Worm (Caenorhabditis elegans) whole organism, young adult: ENCODE measurements around the gene ZK637.15.

Experiments
- B0035.1 ChIP-seq: sonication (generic microtip); optimal IDR thresholded peaks from 2 replicates; lab custom pipeline; 2016; ENCODE audit warnings: missing genetic modification characterization, mild to moderate bottlenecking, missing compliant biosample characterization, missing genotype, missing genetic modification reagents
- B0261.1 ChIP-seq: sonication (generic microtip); optimal IDR thresholded peaks from 2 replicates; lab custom pipeline; 2016; ENCODE audit warnings: mild to moderate bottlenecking, missing genetic modification characterization, moderate library complexity, missing compliant biosample characterization
- B0336.3 ChIP-seq: fragments of 200-800 bp; sonication (Bioruptor generic); IDR thresholded peaks from 2 replicates; pipeline ENCODE4 v1.3.6; 2022; ENCODE audit warnings: missing genetic modification characterization, missing compliant biosample characterization
- C06A6.2 ChIP-seq: fragments of 200-800 bp; sonication (Bioruptor generic); conservative IDR thresholded peaks from 2 replicates; pipeline ENCODE4 v1.3.6; 2022; ENCODE audit warnings: missing genetic modification characterization, missing compliant biosample characterization
- F22D6.2 ChIP-seq: sonication (generic microtip); optimal IDR thresholded peaks from 2 replicates; lab custom pipeline; 2016; ENCODE audit warnings: mild to moderate bottlenecking, missing genetic modification characterization, missing compliant biosample characterization
- F33H1.4 ChIP-seq: fragments of 200-800 bp; sonication (Bioruptor generic); IDR thresholded peaks from 2 replicates; pipeline ENCODE4 v1.3.6; 2022; ENCODE audit warnings: missing genetic modification reagents, missing genetic modification characterization, missing compliant biosample characterization
- F37B4.10 ChIP-seq: fragments of 200-800 bp; sonication (Bioruptor generic); IDR thresholded peaks from 2 replicates; pipeline ENCODE4 v1.3.6; 2022; ENCODE audit warnings: missing genetic modification characterization, missing compliant biosample characterization
- F52B5.7 ChIP-seq: sonication (generic microtip); optimal IDR thresholded peaks from 2 replicates; lab custom pipeline; 2016; ENCODE audit warnings: mild to moderate bottlenecking, missing genetic modification characterization, missing compliant biosample characterization
- F57C9.4 ChIP-seq: sonication (generic microtip); optimal IDR thresholded peaks from 2 replicates; lab custom pipeline; 2017; ENCODE audit warnings: mild to moderate bottlenecking, missing genetic modification characterization, missing compliant biosample characterization
- K12H6.12 ChIP-seq: fragments of 200-800 bp; sonication (Bioruptor generic); optimal IDR thresholded peaks from 2 replicates; lab custom pipeline; 2018; ENCODE audit warnings: mild to moderate bottlenecking, missing genetic modification characterization, missing compliant biosample characterization
- T07F8.4 ChIP-seq: sonication (generic microtip); optimal IDR thresholded peaks from 2 replicates; lab custom pipeline; 2016; ENCODE audit warnings: mild to moderate bottlenecking, missing genetic modification characterization, moderate library complexity, missing compliant biosample characterization
- Y79H2A.3 ChIP-seq: fragments of 200-800 bp; sonication (Bioruptor generic); conservative IDR thresholded peaks from 2 replicates; pipeline ENCODE4 v1.3.6; 2022; ENCODE audit warnings: missing genetic modification reagents, missing genetic modification characterization, missing compliant biosample characterization
- Y95B8A.8 ChIP-seq: fragments of 200-800 bp; sonication (Bioruptor generic); IDR thresholded peaks from 2 replicates; pipeline ENCODE4 v1.3.6; 2022; ENCODE audit warnings: missing genetic modification reagents, missing genetic modification characterization, missing compliant biosample characterization
- ama-1 ChIP-seq, 3 experiments: fragments of 150-350 bp in 1 of 3; sonication (generic microtip) in 2 of 3; optimal IDR thresholded peaks; 2 replicates each; lab custom pipeline; 2014 to 2018; ENCODE audit warnings: missing biosample characterization in 2 of 3, missing genetic modification characterization in 2 of 3, missing genetic modification reagents in 2 of 3
- aptf-3 ChIP-seq: fragments of 200-800 bp; sonication (Bioruptor generic); IDR thresholded peaks from 2 replicates; pipeline ENCODE4 v1.3.6; 2022; ENCODE audit warnings: missing genetic modification characterization, missing compliant biosample characterization
- attf-6 ChIP-seq: fragments of 200-800 bp; sonication (Bioruptor generic); IDR thresholded peaks from 2 replicates; pipeline ENCODE4 v1.3.6; 2022; ENCODE audit warnings: missing genetic modification reagents, missing genetic modification characterization, missing compliant biosample characterization
- cebp-2 ChIP-seq: fragments of 200-800 bp; sonication (Bioruptor generic); IDR thresholded peaks from 2 replicates; pipeline ENCODE4 v1.3.6; 2022; ENCODE audit warnings: missing genetic modification characterization, missing compliant biosample characterization
- ceh-27 ChIP-seq: fragments of 200-800 bp; sonication (Bioruptor generic); optimal IDR thresholded peaks from 2 replicates; lab custom pipeline; 2018; ENCODE audit warnings: mild to moderate bottlenecking, missing genetic modification characterization, moderate library complexity, missing compliant biosample characterization
- chd-7 ChIP-seq: sonication (generic microtip); optimal IDR thresholded peaks from 2 replicates; lab custom pipeline; 2016; ENCODE audit warnings: mild to moderate bottlenecking, missing genetic modification characterization, moderate library complexity, missing compliant biosample characterization
- die-1 ChIP-seq: sonication (generic microtip); optimal IDR thresholded peaks from 2 replicates; lab custom pipeline; 2016; ENCODE audit warnings: missing genotype, mild to moderate bottlenecking, missing genetic modification characterization, missing compliant biosample characterization
- egl-18 ChIP-seq: fragments of 200-800 bp; sonication (Bioruptor generic); IDR thresholded peaks from 2 replicates; pipeline ENCODE4 v1.3.6; 2022; ENCODE audit warnings: missing genetic modification reagents, missing genetic modification characterization, missing compliant biosample characterization
- ets-4 ChIP-seq: fragments of 200-800 bp; sonication (Bioruptor generic); optimal IDR thresholded peaks from 2 replicates; lab custom pipeline; 2018; ENCODE audit warnings: mild to moderate bottlenecking, missing genetic modification characterization, missing compliant biosample characterization
- him-1 ChIP-seq: sonication (generic microtip); optimal IDR thresholded peaks from 2 replicates; lab custom pipeline; 2016; ENCODE audit warnings: missing genotype, missing genetic modification reagents, missing genetic modification characterization, missing compliant biosample characterization
- hlh-26 ChIP-seq: fragments of 200-800 bp; sonication (Bioruptor generic); conservative IDR thresholded peaks from 2 replicates; pipeline ENCODE4 v1.3.6; 2022; ENCODE audit warnings: missing genetic modification reagents, missing genetic modification characterization, missing compliant biosample characterization
- hsf-1 ChIP-seq: fragments of 200-800 bp; sonication (Bioruptor generic); IDR thresholded peaks from 2 replicates; pipeline ENCODE4 v1.3.6; 2022; ENCODE audit warnings: missing genetic modification reagents, missing genetic modification characterization, missing compliant biosample characterization
- lag-1 ChIP-seq: fragments of 200-800 bp; sonication (Bioruptor generic); IDR thresholded peaks from 2 replicates; pipeline ENCODE4 v1.3.6; 2022; ENCODE audit warnings: missing genetic modification reagents, missing genetic modification characterization, missing compliant biosample characterization
- let-526 ChIP-seq: fragments of 200-800 bp; sonication (Bioruptor generic); IDR thresholded peaks from 2 replicates; pipeline ENCODE4 v1.3.6; 2022; ENCODE audit warnings: missing genetic modification reagents, missing genetic modification characterization, missing compliant biosample characterization
- lin-26 ChIP-seq: fragments of 200-800 bp; sonication (Bioruptor generic); IDR thresholded peaks from 2 replicates; pipeline ENCODE4 v1.3.6; 2022; ENCODE audit warnings: missing genetic modification reagents, missing genetic modification characterization, missing compliant biosample characterization
- lin-40 ChIP-seq: sonication (generic microtip); optimal IDR thresholded peaks from 2 replicates; lab custom pipeline; 2016; ENCODE audit warnings: missing genetic modification characterization, mild to moderate bottlenecking, missing compliant biosample characterization, missing genotype, missing genetic modification reagents
- lin-54 ChIP-seq: fragments of 200-800 bp; sonication (Bioruptor generic); optimal IDR thresholded peaks from 2 replicates; lab custom pipeline; 2018; ENCODE audit warnings: mild to moderate bottlenecking, missing genetic modification characterization, missing compliant biosample characterization
- lsy-27 ChIP-seq: sonication (generic microtip); optimal IDR thresholded peaks from 2 replicates; lab custom pipeline; 2017; ENCODE audit warnings: missing genetic modification characterization, mild to moderate bottlenecking, missing compliant biosample characterization, antibody characterized with exemption, missing genotype, borderline replicate concordance; ENCODE audit not compliant: insufficient read depth
- madf-6 ChIP-seq: fragments of 200-800 bp; sonication (Bioruptor generic); IDR thresholded peaks from 2 replicates; pipeline ENCODE4 v1.3.6; 2022; ENCODE audit warnings: missing genetic modification reagents, missing genetic modification characterization, missing compliant biosample characterization
- mes-4 ChIP-seq: sonication (generic microtip); optimal IDR thresholded peaks from 2 replicates; lab custom pipeline; 2016; ENCODE audit warnings: missing genotype, missing genetic modification characterization, missing compliant biosample characterization
- mxl-1 ChIP-seq: sonication (generic microtip); optimal IDR thresholded peaks from 2 replicates; lab custom pipeline; 2016; ENCODE audit warnings: missing genetic modification characterization, missing compliant biosample characterization
- nfya-2 ChIP-seq: fragments of 200-800 bp; sonication (Bioruptor generic); IDR thresholded peaks from 2 replicates; pipeline ENCODE4 v1.3.6; 2022; ENCODE audit warnings: missing genetic modification reagents, missing genetic modification characterization, missing compliant biosample characterization
- nhr-179 ChIP-seq: sonication (generic microtip); optimal IDR thresholded peaks from 2 replicates; lab custom pipeline; 2016; ENCODE audit warnings: mild to moderate bottlenecking, missing genetic modification characterization, missing compliant biosample characterization
- pbrm-1 ChIP-seq: fragments of 200-800 bp; sonication (Bioruptor generic); IDR thresholded peaks from 2 replicates; pipeline ENCODE4 v1.3.6; 2022; ENCODE audit warnings: missing genetic modification reagents, missing genetic modification characterization, missing compliant biosample characterization
- pha-4 ChIP-seq: fragments of 150-350 bp; sonication (generic microtip); optimal IDR thresholded peaks from 2 replicates; lab custom pipeline; 2014; ENCODE audit warnings: missing biosample characterization, missing genetic modification reagents, missing genetic modification characterization
- rec-8 ChIP-seq, 2 experiments: sonication (generic microtip); optimal IDR thresholded peaks; 2 replicates each; lab custom pipeline; 2016; ENCODE audit warnings: mild to moderate bottlenecking in 2 of 2, missing genetic modification characterization in 2 of 2, missing genetic modification reagents in 2 of 2, missing genotype in 2 of 2, missing biosample characterization in 1 of 2, missing compliant biosample characterization in 1 of 2, moderate library complexity in 1 of 2
- sdz-38 ChIP-seq: sonication (generic microtip); optimal IDR thresholded peaks from 2 replicates; lab custom pipeline; 2016; ENCODE audit warnings: missing genotype, missing genetic modification characterization, missing compliant biosample characterization
- sea-2 ChIP-seq: fragments of 200-800 bp; sonication (Bioruptor generic); IDR thresholded peaks from 2 replicates; pipeline ENCODE4 v1.3.6; 2022; ENCODE audit warnings: missing genetic modification characterization, missing compliant biosample characterization
- snpc-1.3 ChIP-seq: sonication (generic microtip); optimal IDR thresholded peaks from 2 replicates; lab custom pipeline; 2017; ENCODE audit warnings: missing genetic modification characterization, mild to moderate bottlenecking, missing compliant biosample characterization, antibody characterized with exemption, moderate library complexity, missing genotype, missing genetic modification reagents; ENCODE audit not compliant: insufficient read depth
- snpc-4 ChIP-seq, 5 experiments: fragments of 150-350 bp in 1 of 5; sonication (generic microtip) in 4 of 5; optimal IDR thresholded peaks; 2 replicates each; lab custom pipeline; 2014 to 2018; ENCODE audit warnings: missing genetic modification characterization in 5 of 5, missing biosample characterization in 3 of 5, antibody characterized with exemption in 2 of 5, mild to moderate bottlenecking in 2 of 5, missing compliant biosample characterization in 2 of 5, missing genotype in 2 of 5, moderate library complexity in 2 of 5, missing genetic modification reagents in 1 of 5
- tbp1 ChIP-seq: fragments of 200-800 bp; sonication (Bioruptor generic); optimal IDR thresholded peaks from 2 replicates; lab custom pipeline; 2018; ENCODE audit warnings: mild to moderate bottlenecking, missing genetic modification characterization, missing compliant biosample characterization
- tlf-1 ChIP-seq: fragments of 200-800 bp; sonication (Bioruptor generic); optimal IDR thresholded peaks from 2 replicates; lab custom pipeline; 2018; ENCODE audit warnings: mild to moderate bottlenecking, missing genetic modification characterization, missing compliant biosample characterization
- zfh-2 ChIP-seq: fragments of 200-800 bp; sonication (Bioruptor generic); conservative IDR thresholded peaks from 2 replicates; pipeline ENCODE4 v1.3.6; 2022; ENCODE audit warnings: missing genetic modification reagents, missing genetic modification characterization, missing compliant biosample characterization
- ztf-3 ChIP-seq: fragments of 200-800 bp; sonication (Bioruptor generic); optimal IDR thresholded peaks from 2 replicates; lab custom pipeline; 2018; ENCODE audit warnings: mild to moderate bottlenecking, missing genetic modification characterization, missing compliant biosample characterization

Gene ZK637.15

DNA sequence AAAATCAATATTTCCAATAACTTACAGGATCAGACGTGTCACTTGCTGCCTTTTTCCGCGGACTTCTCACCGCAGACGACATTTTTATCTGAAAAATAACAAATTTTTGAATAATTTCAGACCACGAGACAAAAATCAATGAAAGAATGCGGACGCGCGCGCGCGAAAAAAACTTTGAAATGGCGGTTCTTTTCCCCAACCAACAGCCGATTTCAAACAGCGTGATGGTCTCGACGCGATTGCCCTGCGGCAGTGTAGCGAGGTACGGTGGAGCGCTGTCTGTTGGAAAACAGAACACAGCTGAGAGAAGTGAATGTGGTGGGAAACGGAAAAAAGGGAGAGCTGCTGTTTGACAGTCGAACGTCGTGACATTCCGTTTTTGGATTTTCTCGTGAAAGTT is 15.8 kb upstream of the ZK637.15 start, which contains the start of gene lin-9 (continued):
- TF ChIP-seq B0261.1 (tag; lab: Kevin White, UChicago) (peak; percentile 10), F57C9.4 (peak; percentile 57), pha-4 (tag; lab: Kevin White, UChicago) (no peak), ztf-3 (GFP tag; lab: Kevin White, UChicago) (peak; percentile 70), F33H1.4 (peak; percentile 100), lsy-27 (tag; lab: Kevin White, UChicago) (no peak), C06A6.2 (GFP tag; lab: Robert Waterston, UW) (peak; percentile 86), Y79H2A.3 (GFP tag; lab: Robert Waterston, UW) (peak; percentile 82), nhr-179 (tag; lab: Kevin White, UChicago) (no peak), lin-54 (GFP tag; lab: Kevin White, UChicago) (peak; percentile 99), tbp1 (GFP tag; lab: Kevin White, UChicago) (peak; percentile 75), snpc-1.3 (tag; lab: Kevin White, UChicago) (peak; percentile 54), T07F8.4 (peak; percentile 19), tlf-1 (GFP tag; lab: Kevin White, UChicago) (peak; percentile 98), mes-4 (no peak), sdz-38 (tag; lab: Kevin White, UChicago) (no peak), ama-1 (optimal IDR thresholded peaks at IDR 0.05; lab: Kevin White, UChicago) (no peak), ama-1 (GFP tag; optimal IDR thresholded peaks at IDR 0.05; lab: Kevin White, UChicago) (no peak), let-526 (GFP tag; lab: Robert Waterston, UW) (0 out of 2 replicates have a peak, but pooled peaks have one; percentile 65), mxl-1 (tag; lab: Kevin White, UChicago) (no peak), Y95B8A.8 (peak; percentile 93), lag-1 (no peak), ceh-27 (GFP tag; lab: Kevin White, UChicago) (peak; percentile 96), lin-40 (tag; lab: Kevin White, UChicago) (peak; percentile 96), lin-26 (GFP tag; lab: Robert Waterston, UW) (peak; percentile 15; the same call in 1 of the 2 replicates), attf-6 (GFP tag; lab: Robert Waterston, UW) (0 out of 2 replicates have a peak, but pooled peaks have one; percentile 45), egl-18 (GFP tag; lab: Robert Waterston, UW) (peak; percentile 77; the same call in 1 of the 2 replicates), B0336.3 (GFP tag; lab: Robert Waterston, UW) (peak; percentile 99), cebp-2 (GFP tag; lab: Robert Waterston, UW) (0 out of 2 replicates have a peak, but pooled peaks have one; percentile 28), F22D6.2 (tag; lab: Kevin White, UChicago) (peak; percentile 79), pbrm-1 (GFP tag; lab: Robert Waterston, UW) (peak; percentile 96), hlh-26 (GFP tag; lab: Robert Waterston, UW) (no peak), F37B4.10 (GFP tag; lab: Robert Waterston, UW) (peak; percentile 91; the same call in 1 of the 2 replicates), F52B5.7 (tag; lab: Kevin White, UChicago) (no peak), B0035.1 (tag; lab: Kevin White, UChicago) (peak; percentile 58), him-1 (tag; lab: Kevin White, UChicago) (peak; percentile 59), nfya-2 (GFP tag; lab: Robert Waterston, UW) (0 out of 2 replicates have a peak, but pooled peaks have one; percentile 89), hsf-1 (GFP tag; lab: Robert Waterston, UW) (peak; percentile 93), rec-8 (tag; optimal IDR thresholded peaks at IDR 0.05; lab: Kevin White, UChicago) (no peak), chd-7 (tag; lab: Kevin White, UChicago) (peak; percentile 87), snpc-4 (GFP tag; optimal IDR thresholded peaks at IDR 0.05; lab: Kevin White, UChicago) (peak; percentile 43), snpc-4 (tag; optimal IDR thresholded peaks at IDR 0.05; lab: Kevin White, UChicago) (peak; percentile 68 to 84 (median 78)), zfh-2 (peak; percentile 98), madf-6 (GFP tag; lab: Robert Waterston, UW) (peak; percentile 99), ets-4 (GFP tag; lab: Kevin White, UChicago) (peak; percentile 39), aptf-3 (GFP tag; lab: Robert Waterston, UW) (no peak), die-1 (tag; lab: Kevin White, UChicago) (peak; percentile 34), K12H6.12 (tag; lab: Kevin White, UChicago) (peak; percentile 86), sea-2 (GFP tag; lab: Robert Waterston, UW) (no peak)
